Worm (Caenorhabditis elegans) whole organism, late embryonic: ENCODE data around the gene srw-63.

ENCODE experiments used
- ama-1 ChIP-seq: fragments of 150-350 bp; optimal IDR thresholded peaks from 2 replicates; lab custom pipeline; 2014
- ceh-30 ChIP-seq: fragments of 150-350 bp; optimal IDR thresholded peaks from 2 replicates; lab custom pipeline; 2014; ENCODE audit warnings: missing biosample characterization, missing genetic modification characterization
- ceh-45 ChIP-seq: fragments of 200-800 bp; sonication (Bioruptor generic); IDR thresholded peaks from 2 replicates; pipeline ENCODE4 v1.3.6; 2022; ENCODE audit warnings: missing genetic modification reagents, missing genetic modification characterization, missing compliant biosample characterization
- fkh-10 ChIP-seq: fragments of 150-350 bp; optimal IDR thresholded peaks from 2 replicates; lab custom pipeline; 2014; ENCODE audit warnings: missing biosample characterization, missing genetic modification reagents, missing genetic modification characterization
- pros-1 ChIP-seq: fragments of 150-350 bp; optimal IDR thresholded peaks from 2 replicates; lab custom pipeline; 2014; ENCODE audit warnings: missing biosample characterization, missing genetic modification reagents, missing genetic modification characterization

ce11 chrIV:14033752-14034570 lies 18.2 kb upstream of the srw-63 start:
- TF ChIP-seq ceh-30 (tag; lab: Kevin White, UChicago) (peak; percentile 69), ceh-45 (peak; percentile 65; the same call in 1 of the 2 replicates), fkh-10 (GFP tag; lab: Kevin White, UChicago) (peak; percentile 38), pros-1 (tag; lab: Kevin White, UChicago) (peak; percentile 45), ama-1 (peak; percentile 100)
